Fruit fly (Drosophila melanogaster) whole organism: ENCODE data around the gene CG42449.

Experiments
- CG8478 ChIP-seq: fragments of >200 bp; optimal IDR thresholded peaks from 2 replicates; lab custom pipeline; 2018; ENCODE audit warnings: inconsistent platforms
- Dll ChIP-seq: fragments of >200 bp; optimal IDR thresholded peaks from 2 replicates; lab custom pipeline; 2017
- pan ChIP-seq: fragments of >200 bp; optimal IDR thresholded peaks from 2 replicates; lab custom pipeline; 2017
- usp ChIP-seq: fragments of >200 bp; optimal IDR thresholded peaks from 2 replicates; lab custom pipeline; 2017; ENCODE audit warnings: missing biosample characterization, missing genetic modification characterization, mixed read lengths

- TF ChIP-seq usp (no peak), CG8478 (lab: Kevin White, UChicago) (no peak), pan (lab: Kevin White, UChicago) (no peak), Dll (lab: Kevin White, UChicago) (no peak)
Observed at dm6 chrX:5665902-5666301, 17.1 kb upstream of the CG42449 start, which contains the start of the genes Sirt4 and CG4119.
